Worm (Caenorhabditis elegans) whole organism, midembryonic: Measurements from ENCODE around the gene pho-5.

ENCODE experiments used
- T22C8.4 ChIP-seq: fragments of 200-800 bp; sonication (Bioruptor generic); IDR thresholded peaks from 2 replicates; pipeline ENCODE4 v1.3.6; 2022; ENCODE audit warnings: missing genetic modification characterization, missing compliant biosample characterization
- cog-1 ChIP-seq: sonication (generic microtip); optimal IDR thresholded peaks from 2 replicates; lab custom pipeline; 2016; ENCODE audit warnings: missing genetic modification characterization, missing compliant biosample characterization
- flt-1 ChIP-seq: fragments of 200-800 bp; sonication (Bioruptor generic); IDR thresholded peaks from 2 replicates; pipeline ENCODE4 v1.3.6; 2022; ENCODE audit warnings: missing genetic modification characterization, missing compliant biosample characterization
- klf-2 ChIP-seq: fragments of 200-800 bp; sonication (Bioruptor generic); conservative IDR thresholded peaks from 2 replicates; pipeline ENCODE4 v1.3.6; 2022; ENCODE audit warnings: missing genetic modification reagents, missing genetic modification characterization, missing compliant biosample characterization
- med-1 ChIP-seq: sonication (generic microtip); optimal IDR thresholded peaks from 2 replicates; lab custom pipeline; 2017; ENCODE audit warnings: missing genetic modification characterization, mild to moderate bottlenecking, missing compliant biosample characterization, antibody characterized with exemption, missing genetic modification reagents; ENCODE audit not compliant: insufficient read depth
- ref-1 ChIP-seq: fragments of 200-800 bp; sonication (Bioruptor generic); conservative IDR thresholded peaks from 2 replicates; pipeline ENCODE4 v1.3.6; 2022; ENCODE audit warnings: missing genetic modification reagents, missing genetic modification characterization, missing compliant biosample characterization
- tab-1 ChIP-seq: fragments of 200-800 bp; sonication (Bioruptor generic); IDR thresholded peaks from 2 replicates; pipeline ENCODE4 v1.3.6; 2022; ENCODE audit warnings: missing genetic modification characterization, missing compliant biosample characterization
- ztf-23 ChIP-seq: fragments of 200-800 bp; sonication (Bioruptor generic); IDR thresholded peaks from 2 replicates; pipeline ENCODE4 v1.3.6; 2022; ENCODE audit warnings: missing genetic modification reagents, missing genetic modification characterization, missing compliant biosample characterization
- ztf-29 ChIP-seq: fragments of 200-800 bp; sonication (Bioruptor generic); IDR thresholded peaks from 2 replicates; pipeline ENCODE4 v1.3.6; 2022; ENCODE audit warnings: missing genetic modification reagents, missing genetic modification characterization, missing compliant biosample characterization

pho-5 gene

DNA sequence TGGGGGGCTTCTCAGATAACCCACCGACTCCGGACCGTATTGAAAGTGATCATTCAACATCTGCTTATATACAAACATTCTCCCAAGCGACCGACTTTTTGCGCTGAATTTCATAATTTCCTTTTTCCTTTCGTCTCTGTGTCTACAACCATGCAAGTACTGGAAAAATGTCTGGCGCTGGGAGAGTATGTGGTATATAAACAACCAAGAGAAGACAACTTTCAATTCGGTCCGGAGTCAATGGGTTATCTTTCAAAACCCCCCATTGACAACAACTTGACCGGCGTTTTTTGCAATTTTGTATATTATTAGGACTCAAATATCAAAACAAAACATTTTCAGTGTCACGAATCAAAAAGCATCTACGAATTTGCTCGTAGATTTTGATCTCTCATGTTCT, 7.2 kb downstream of the pho-5 start:
- TF ChIP-seq cog-1 (tag; lab: Kevin White, UChicago) (no peak), ztf-23 (no peak), ref-1 (GFP tag; lab: Robert Waterston, UW) (no peak), ztf-29 (GFP tag; lab: Robert Waterston, UW) (no peak), T22C8.4 (GFP tag; lab: Robert Waterston, UW) (no peak), med-1 (GFP tag; lab: Kevin White, UChicago) (no peak), tab-1 (GFP tag; lab: Robert Waterston, UW) (no peak), klf-2 (GFP tag; lab: Robert Waterston, UW) (no peak), flt-1 (GFP tag; lab: Robert Waterston, UW) (no peak)

- no peak for TF ChIP-seq flt-1 (GFP tag; lab: Robert Waterston, UW)
- no peak for TF ChIP-seq klf-2 (GFP tag; lab: Robert Waterston, UW)
- TF ChIP-seq ztf-23: no peak
- no peak for TF ChIP-seq med-1 (GFP tag; lab: Kevin White, UChicago)
Observed at ce11 chrIII:7277228-7277627, 8.5 kb downstream of the pho-5 start, which contains the start of the genes spot-1 and B0361.11. spot-1 (minus strand) TSS chrIII:7277274. B0361.11 (plus strand) TSS chrIII:7277599.

ce11 chrIII:7275296-7275695, 10.4 kb downstream of the pho-5 start, which contains the start of gene psd-1:
psd-1 (minus strand) TSS chrIII:7275396.
- TF ChIP-seq cog-1 (tag; lab: Kevin White, UChicago) (no peak), ztf-23 (no peak), klf-2 (GFP tag; lab: Robert Waterston, UW) (no peak)

- TF ChIP-seq cog-1 (tag; lab: Kevin White, UChicago): no peak
- no peak for TF ChIP-seq ref-1 (GFP tag; lab: Robert Waterston, UW)
- TF ChIP-seq klf-2 (GFP tag; lab: Robert Waterston, UW): no peak
- TF ChIP-seq flt-1 (GFP tag; lab: Robert Waterston, UW): no peak
- no peak for TF ChIP-seq ztf-23
- no peak for TF ChIP-seq tab-1 (GFP tag; lab: Robert Waterston, UW)
- no peak for TF ChIP-seq ztf-29 (GFP tag; lab: Robert Waterston, UW)
- TF ChIP-seq T22C8.4 (GFP tag; lab: Robert Waterston, UW): no peak
- TF ChIP-seq med-1 (GFP tag; lab: Kevin White, UChicago): no peak
Observed at ce11 chrIII:7273718-7274117, 12.0 kb downstream of the pho-5 start.

DNA sequence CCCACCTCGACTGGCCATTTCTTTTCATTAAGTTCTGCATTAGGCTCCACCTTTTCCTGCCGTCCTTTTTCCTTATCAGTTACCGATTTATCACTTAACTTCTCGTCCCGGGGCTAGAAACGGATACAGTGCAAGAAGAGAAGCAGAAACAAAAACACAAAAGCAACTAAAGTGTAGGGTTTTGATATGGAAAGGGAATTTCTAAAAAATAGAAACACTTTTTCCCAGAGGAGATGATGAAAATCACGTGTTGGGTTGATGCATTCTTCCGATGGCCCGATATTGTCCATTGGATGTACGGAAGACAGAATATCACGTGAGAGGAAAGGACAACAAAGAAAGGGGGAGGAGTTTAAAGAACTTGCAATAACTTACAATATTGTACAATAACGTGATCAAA, 12.9 kb downstream of the pho-5 start:
- TF ChIP-seq ref-1 (GFP tag; lab: Robert Waterston, UW): no peak
- no peak for TF ChIP-seq ztf-23
- TF ChIP-seq ztf-29 (GFP tag; lab: Robert Waterston, UW): no peak

DNA sequence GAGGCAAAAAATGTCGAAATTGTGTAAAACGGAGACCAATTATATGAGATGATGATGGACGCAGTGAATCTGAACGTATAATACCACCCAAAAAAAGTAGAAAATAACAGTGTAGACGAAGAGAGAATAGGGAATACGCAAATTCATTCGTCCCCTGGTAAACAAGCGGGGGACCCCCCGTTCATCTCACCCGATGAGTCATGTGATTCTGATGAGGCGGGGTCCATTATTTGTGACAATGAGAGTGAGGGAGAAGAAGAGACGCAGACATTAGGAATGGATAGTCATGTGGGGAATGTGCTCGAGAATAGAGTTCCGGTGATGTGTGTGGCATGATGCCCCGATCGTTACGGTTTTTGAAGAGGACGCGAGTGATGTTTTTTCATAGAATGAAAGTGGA, 13.6 kb downstream of the pho-5 start:
- TF ChIP-seq cog-1 (tag; lab: Kevin White, UChicago): peak; percentile 15
- no peak for TF ChIP-seq ztf-29 (GFP tag; lab: Robert Waterston, UW)
- no peak for TF ChIP-seq ref-1 (GFP tag; lab: Robert Waterston, UW)
- 0 out of 2 replicates have a peak, but pooled peaks have one; percentile 46 for TF ChIP-seq flt-1 (GFP tag; lab: Robert Waterston, UW)

ce11 chrIII:7271083-7271482, 14.6 kb downstream of the pho-5 start:
- no peak for TF ChIP-seq ztf-23
- TF ChIP-seq ztf-29 (GFP tag; lab: Robert Waterston, UW): no peak
- no peak for TF ChIP-seq tab-1 (GFP tag; lab: Robert Waterston, UW)
- no peak for TF ChIP-seq flt-1 (GFP tag; lab: Robert Waterston, UW)
- TF ChIP-seq ref-1 (GFP tag; lab: Robert Waterston, UW): no peak
- TF ChIP-seq med-1 (GFP tag; lab: Kevin White, UChicago): no peak
- no peak for TF ChIP-seq T22C8.4 (GFP tag; lab: Robert Waterston, UW)
- TF ChIP-seq cog-1 (tag; lab: Kevin White, UChicago): no peak

ce11 chrIII:7263028-7263427, 22.7 kb downstream of the pho-5 start:
- TF ChIP-seq ztf-23 (no peak), T22C8.4 (GFP tag; lab: Robert Waterston, UW) (no peak)

DNA sequence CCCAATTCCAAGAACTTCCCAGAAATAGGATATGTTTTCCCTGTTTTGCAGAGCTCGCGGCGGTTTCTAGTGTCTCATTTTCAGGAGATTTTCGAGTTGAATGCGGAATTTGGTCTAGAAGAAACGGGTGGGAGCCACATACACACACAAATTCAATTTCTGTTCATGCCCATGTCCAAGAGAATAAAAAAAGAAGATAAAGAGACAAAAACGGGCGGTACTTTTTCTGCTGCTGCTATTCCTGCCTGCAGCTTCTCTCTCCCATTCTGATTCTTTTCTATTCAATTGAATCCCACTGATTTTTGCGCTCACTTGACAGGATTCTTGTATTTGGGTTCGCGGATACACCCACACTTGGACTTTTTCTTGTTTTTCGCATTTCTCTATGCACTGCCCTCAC, 23.1 kb downstream of the pho-5 start:
- TF ChIP-seq flt-1 (GFP tag; lab: Robert Waterston, UW) (no peak), ztf-29 (GFP tag; lab: Robert Waterston, UW) (no peak), ztf-23 (no peak), ref-1 (GFP tag; lab: Robert Waterston, UW) (no peak), T22C8.4 (GFP tag; lab: Robert Waterston, UW) (no peak), med-1 (GFP tag; lab: Kevin White, UChicago) (no peak), klf-2 (GFP tag; lab: Robert Waterston, UW) (no peak), tab-1 (GFP tag; lab: Robert Waterston, UW) (no peak), cog-1 (tag; lab: Kevin White, UChicago) (no peak)

DNA sequence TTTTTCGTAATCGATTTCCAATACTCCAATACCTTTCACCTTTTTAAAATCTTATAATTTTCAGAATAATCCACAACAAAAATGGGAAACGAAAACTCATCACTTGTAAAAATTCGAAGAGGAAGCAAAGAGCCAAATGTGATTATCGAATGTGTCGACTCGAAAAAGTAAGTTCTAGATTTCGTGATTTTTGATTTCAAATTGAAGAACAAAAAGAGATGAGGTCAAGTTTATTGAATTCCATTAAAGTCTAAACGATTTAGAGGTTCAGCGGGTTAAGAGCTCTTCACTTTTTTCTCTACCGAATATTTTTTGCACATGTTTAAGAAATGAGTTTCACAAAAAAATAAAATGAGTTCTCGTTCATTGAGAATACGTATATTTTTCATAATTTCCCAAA, 26.8 kb downstream of the pho-5 start, which contains the start of gene B0361.4:
Gene B0361.4, plus strand, starts transcription at position 61 of the 400 bp plus-strand sequence.
- no peak for TF ChIP-seq klf-2 (GFP tag; lab: Robert Waterston, UW)
- TF ChIP-seq T22C8.4 (GFP tag; lab: Robert Waterston, UW): no peak
- TF ChIP-seq flt-1 (GFP tag; lab: Robert Waterston, UW): no peak
- TF ChIP-seq tab-1 (GFP tag; lab: Robert Waterston, UW): no peak
- no peak for TF ChIP-seq ztf-29 (GFP tag; lab: Robert Waterston, UW)
- no peak for TF ChIP-seq cog-1 (tag; lab: Kevin White, UChicago)
- no peak for TF ChIP-seq med-1 (GFP tag; lab: Kevin White, UChicago)
- TF ChIP-seq ztf-23: no peak
- TF ChIP-seq ref-1 (GFP tag; lab: Robert Waterston, UW): no peak
